Worm (Caenorhabditis elegans) whole organism, late embryonic: Measurements from ENCODE around the gene nhr-136.

Source experiments
- C08G9.2 ChIP-seq: sonication (generic microtip); optimal IDR thresholded peaks from 2 replicates; lab custom pipeline; 2016; ENCODE audit warnings: mild to moderate bottlenecking, missing genetic modification characterization, moderate library complexity, missing compliant biosample characterization
- F13H6.1 ChIP-seq: sonication (generic microtip); optimal IDR thresholded peaks from 2 replicates; lab custom pipeline; 2016; ENCODE audit warnings: missing genetic modification characterization, missing compliant biosample characterization
- K09A11.1 ChIP-seq: sonication (generic microtip); optimal IDR thresholded peaks from 2 replicates; lab custom pipeline; 2017; ENCODE audit warnings: antibody characterized with exemption, mild to moderate bottlenecking, missing genetic modification characterization, missing compliant biosample characterization; ENCODE audit not compliant: insufficient read depth
- T23F11.4 ChIP-seq: fragments of 200-800 bp; sonication (Bioruptor generic); optimal IDR thresholded peaks from 2 replicates; lab custom pipeline; 2018; ENCODE audit warnings: mild to moderate bottlenecking, missing genetic modification characterization, missing compliant biosample characterization
- Y22D7AL.16 ChIP-seq: sonication (generic microtip); optimal IDR thresholded peaks from 2 replicates; lab custom pipeline; 2016; ENCODE audit warnings: missing genetic modification characterization, missing compliant biosample characterization
- ahr-1 ChIP-seq: sonication (generic microtip); optimal IDR thresholded peaks from 2 replicates; lab custom pipeline; 2016; ENCODE audit warnings: missing genetic modification characterization, missing compliant biosample characterization
- ceh-18 ChIP-seq: sonication (generic microtip); optimal IDR thresholded peaks from 2 replicates; lab custom pipeline; 2016; ENCODE audit warnings: missing genetic modification characterization, missing compliant biosample characterization
- ceh-24 ChIP-seq: sonication (generic microtip); optimal IDR thresholded peaks from 2 replicates; lab custom pipeline; 2016; ENCODE audit warnings: mild to moderate bottlenecking, missing genetic modification characterization, missing compliant biosample characterization
- ceh-31 ChIP-seq: sonication (generic microtip); optimal IDR thresholded peaks from 2 replicates; lab custom pipeline; 2016; ENCODE audit warnings: missing genetic modification characterization, missing compliant biosample characterization
- ceh-34 ChIP-seq: sonication (generic microtip); optimal IDR thresholded peaks from 2 replicates; lab custom pipeline; 2016; ENCODE audit warnings: mild to moderate bottlenecking, missing genetic modification characterization, missing compliant biosample characterization
- ceh-48 ChIP-seq: sonication (generic microtip); optimal IDR thresholded peaks from 2 replicates; lab custom pipeline; 2016; ENCODE audit warnings: missing genetic modification characterization, inconsistent platforms, missing compliant biosample characterization
- ceh-6 ChIP-seq: fragments of 200-800 bp; sonication (Bioruptor generic); optimal IDR thresholded peaks from 2 replicates; lab custom pipeline; 2018; ENCODE audit warnings: mild to moderate bottlenecking, missing genetic modification characterization, missing compliant biosample characterization
- che-1 ChIP-seq: sonication (generic microtip); optimal IDR thresholded peaks from 2 replicates; lab custom pipeline; 2016; ENCODE audit warnings: mild to moderate bottlenecking, missing genetic modification characterization, missing compliant biosample characterization
- dmd-4 ChIP-seq: sonication (generic microtip); optimal IDR thresholded peaks from 2 replicates; lab custom pipeline; 2016; ENCODE audit warnings: borderline replicate concordance, missing genetic modification characterization, missing compliant biosample characterization
- elt-2 ChIP-seq: sonication (generic microtip); optimal IDR thresholded peaks from 2 replicates; lab custom pipeline; 2016; ENCODE audit warnings: missing genetic modification reagents, missing genetic modification characterization, missing compliant biosample characterization
- fax-1 ChIP-seq: sonication (generic microtip); optimal IDR thresholded peaks from 2 replicates; lab custom pipeline; 2016; ENCODE audit warnings: missing genotype, missing genetic modification characterization, missing compliant biosample characterization
- gmeb-2 ChIP-seq: sonication (generic microtip); optimal IDR thresholded peaks from 2 replicates; lab custom pipeline; 2016; ENCODE audit warnings: missing genetic modification characterization, inconsistent platforms, missing compliant biosample characterization
- hlh-13 ChIP-seq: fragments of 200-800 bp; sonication (Bioruptor generic); optimal IDR thresholded peaks from 2 replicates; lab custom pipeline; 2018; ENCODE audit warnings: mild to moderate bottlenecking, missing genetic modification characterization, missing compliant biosample characterization
- hlh-15 ChIP-seq: sonication (generic microtip); optimal IDR thresholded peaks from 2 replicates; lab custom pipeline; 2016; ENCODE audit warnings: missing genetic modification characterization, missing compliant biosample characterization
- hlh-30 ChIP-seq: sonication (generic microtip); optimal IDR thresholded peaks from 2 replicates; lab custom pipeline; 2017; ENCODE audit warnings: antibody characterized with exemption, missing genetic modification characterization, missing compliant biosample characterization; ENCODE audit not compliant: insufficient read depth
- hlh-8 ChIP-seq: sonication (generic microtip); optimal IDR thresholded peaks from 2 replicates; lab custom pipeline; 2016; ENCODE audit warnings: missing genotype, missing genetic modification characterization, missing compliant biosample characterization
- lin-11 ChIP-seq: fragments of 200-800 bp; sonication (Bioruptor generic); optimal IDR thresholded peaks from 2 replicates; lab custom pipeline; 2018; ENCODE audit warnings: mild to moderate bottlenecking, missing genetic modification characterization, missing compliant biosample characterization
- madf-2 ChIP-seq: sonication (generic microtip); optimal IDR thresholded peaks from 2 replicates; lab custom pipeline; 2017; ENCODE audit warnings: missing genetic modification characterization, missing compliant biosample characterization
- mec-3 ChIP-seq: sonication (generic microtip); optimal IDR thresholded peaks from 2 replicates; lab custom pipeline; 2016; ENCODE audit warnings: borderline replicate concordance, missing genetic modification characterization, missing compliant biosample characterization
- nhr-11 ChIP-seq: fragments of 150-350 bp; optimal IDR thresholded peaks from 2 replicates; lab custom pipeline; 2014; ENCODE audit warnings: missing biosample characterization, missing genetic modification characterization
- npax-4 ChIP-seq: sonication (generic microtip); optimal IDR thresholded peaks from 2 replicates; lab custom pipeline; 2016; ENCODE audit warnings: missing genetic modification characterization, missing compliant biosample characterization
- pat-9 ChIP-seq: fragments of 200-800 bp; sonication (Bioruptor generic); optimal IDR thresholded peaks from 2 replicates; lab custom pipeline; 2018; ENCODE audit warnings: mild to moderate bottlenecking, missing genetic modification characterization, moderate library complexity, missing compliant biosample characterization
- pax-1 ChIP-seq: fragments of 150-350 bp; optimal IDR thresholded peaks from 2 replicates; lab custom pipeline; 2014; ENCODE audit warnings: missing biosample characterization, missing genetic modification characterization
- pha-2 ChIP-seq: sonication (generic microtip); optimal IDR thresholded peaks from 2 replicates; lab custom pipeline; 2017; ENCODE audit warnings: mild to moderate bottlenecking, missing genetic modification characterization, missing compliant biosample characterization
- pha-4 ChIP-seq: fragments of 150-350 bp; optimal IDR thresholded peaks from 2 replicates; lab custom pipeline; 2018; ENCODE audit warnings: missing biosample characterization, missing genetic modification reagents, missing genetic modification characterization
- sdc-2 ChIP-seq: sonication (generic microtip); optimal IDR thresholded peaks from 2 replicates; lab custom pipeline; 2016; ENCODE audit warnings: missing genotype, missing genetic modification characterization, missing compliant biosample characterization
- sox-2 ChIP-seq: fragments of 200-800 bp; sonication (Bioruptor generic); IDR thresholded peaks from 2 replicates; pipeline ENCODE4 v1.3.6; 2022; ENCODE audit warnings: missing genetic modification reagents, missing genetic modification characterization, missing compliant biosample characterization
- tbx-7 ChIP-seq: sonication (generic microtip); optimal IDR thresholded peaks from 2 replicates; lab custom pipeline; 2016; ENCODE audit warnings: missing genotype, missing genetic modification characterization, missing compliant biosample characterization
- ttx-3 ChIP-seq: sonication (generic microtip); optimal IDR thresholded peaks from 2 replicates; lab custom pipeline; 2016; ENCODE audit warnings: missing genetic modification reagents, missing genetic modification characterization, missing compliant biosample characterization
- unc-42 ChIP-seq: sonication (generic microtip); optimal IDR thresholded peaks from 2 replicates; lab custom pipeline; 2016; ENCODE audit warnings: missing genotype, missing genetic modification characterization, missing compliant biosample characterization

Gene nhr-136

ce11 chrV:12071483-12071882 lies 35.5 kb upstream of the nhr-136 start:
- no peak for TF ChIP-seq hlh-8 (tag; lab: Kevin White, UChicago)
- no peak for TF ChIP-seq ceh-18
- no peak for TF ChIP-seq npax-4 (tag; lab: Kevin White, UChicago)

- no peak for TF ChIP-seq fax-1 (tag; lab: Kevin White, UChicago)
- TF ChIP-seq lin-11 = no peak
- TF ChIP-seq tbx-7 (tag; lab: Kevin White, UChicago) = no peak
- TF ChIP-seq, all 69 proteins: peak for 0
Observed at ce11 chrV:12074886-12075285, 32.1 kb upstream of the nhr-136 start, which contains the start of gene R07B7.6. TSS of gene R07B7.6 (minus strand) at chrV:12074986.

- TF ChIP-seq ceh-18 = no peak
- no peak for TF ChIP-seq ttx-3
- no peak for TF ChIP-seq hlh-13 (GFP tag; lab: Kevin White, UChicago)
- TF ChIP-seq ceh-31 = no peak
- no peak for TF ChIP-seq unc-42 (tag; lab: Kevin White, UChicago)
- TF ChIP-seq, all 69 proteins: peak for 0
Observed at ce11 chrV:12075983-12076382, 31.0 kb upstream of the nhr-136 start.

- no peak for TF ChIP-seq elt-2 (tag; lab: Kevin White, UChicago)
- TF ChIP-seq ceh-48 (tag; lab: Kevin White, UChicago) = no peak
- no peak for TF ChIP-seq F13H6.1 (tag; lab: Kevin White, UChicago)
- no peak for TF ChIP-seq pha-4
Observed at ce11 chrV:12080274-12080673, 26.7 kb upstream of the nhr-136 start, which contains the start of gene R07B7.9. TSS of gene R07B7.9 (minus strand) at chrV:12080374.

- TF ChIP-seq tbx-7 (tag; lab: Kevin White, UChicago) = no peak
- TF ChIP-seq K09A11.1 (tag; lab: Kevin White, UChicago) = no peak
- no peak for TF ChIP-seq ttx-3
- no peak for TF ChIP-seq dmd-4 (tag; lab: Kevin White, UChicago)
- no peak for TF ChIP-seq ceh-48 (tag; lab: Kevin White, UChicago)
- TF ChIP-seq T23F11.4 (GFP tag; lab: Kevin White, UChicago) = no peak
- no peak for TF ChIP-seq pat-9 (tag; lab: Kevin White, UChicago)
- TF ChIP-seq gmeb-2 (tag; lab: Kevin White, UChicago) = no peak
- no peak for TF ChIP-seq Y22D7AL.16 (tag; lab: Kevin White, UChicago)
- no peak for TF ChIP-seq madf-2
- no peak for TF ChIP-seq hlh-15 (tag; lab: Kevin White, UChicago)
- TF ChIP-seq ceh-34 (tag; lab: Kevin White, UChicago) = no peak
- TF ChIP-seq hlh-30 (tag; lab: Kevin White, UChicago) = no peak
- no peak for TF ChIP-seq ceh-6 (GFP tag; lab: Kevin White, UChicago)
- TF ChIP-seq C08G9.2 (tag; lab: Kevin White, UChicago) = no peak
- no peak for TF ChIP-seq nhr-11 (tag; lab: Kevin White, UChicago)
- TF ChIP-seq che-1 (tag; lab: Kevin White, UChicago) = no peak
Observed at ce11 chrV:12082932-12083331, 24.0 kb upstream of the nhr-136 start, which contains the start of gene R07B7.10. TSS of gene R07B7.10 (plus strand) at chrV:12083216.

- TF ChIP-seq pax-1 (tag; lab: Kevin White, UChicago) (no peak), ahr-1 (tag; lab: Kevin White, UChicago) (no peak), sdc-2 (tag; lab: Kevin White, UChicago) (no peak), mec-3 (no peak), lin-11 (no peak), ceh-24 (tag; lab: Kevin White, UChicago) (no peak), sox-2 (GFP tag; lab: Robert Waterston, UW) (no peak), ttx-3 (no peak), pha-2 (tag; lab: Kevin White, UChicago) (no peak)
Observed at ce11 chrV:12084216-12084615, 22.7 kb upstream of the nhr-136 start, which contains the start of gene R07B7.8. TSS of gene R07B7.8 (minus strand) at chrV:12084316.
